Worm (Caenorhabditis elegans) whole organism, L4 larva: ENCODE measurements around the gene C01F1.5.

Experiments used
- egl-43 ChIP-seq: fragments of 200-800 bp; sonication (Bioruptor generic); IDR thresholded peaks from 2 replicates; pipeline ENCODE4 v1.3.6; 2022; ENCODE audit warnings: missing genetic modification reagents, missing genetic modification characterization, missing compliant biosample characterization
- jun-1 ChIP-seq: fragments of 150-350 bp; optimal IDR thresholded peaks from 2 replicates; lab custom pipeline; 2014; ENCODE audit warnings: missing biosample characterization, missing genetic modification reagents, missing genetic modification characterization
- lsy-2 ChIP-seq, 2 experiments: fragments of 150-350 bp in 1 of 2; sonication (generic microtip) in 1 of 2; optimal IDR thresholded peaks; 2 replicates each; lab custom pipeline; 2014 to 2017; ENCODE audit warnings: missing biosample characterization in 2 of 2, missing genetic modification characterization in 2 of 2

DNA sequence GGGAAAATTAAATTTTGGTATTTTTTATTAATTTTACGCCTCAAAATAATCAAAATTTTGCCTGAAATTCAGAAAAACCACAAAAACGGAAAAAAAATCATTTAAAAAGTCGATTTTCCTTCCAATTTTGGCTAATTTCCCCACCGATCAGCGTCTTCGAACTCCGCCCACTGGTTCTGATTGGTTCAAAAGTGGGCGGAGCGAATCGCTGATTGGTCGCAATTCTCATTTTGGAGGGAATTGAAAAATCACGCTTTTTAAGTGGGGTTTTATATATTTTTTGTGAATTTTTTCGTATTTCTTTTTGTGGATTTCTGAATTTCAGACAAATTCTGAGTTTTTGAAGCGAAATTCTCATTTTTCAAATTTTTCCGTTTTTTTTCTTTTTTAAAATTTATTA, 5.3 kb upstream of the C01F1.5 start:
- TF ChIP-seq egl-43 (GFP tag; lab: Robert Waterston, UW) = no peak
- TF ChIP-seq lsy-2 (tag; optimal IDR thresholded peaks at IDR 0.05; lab: Kevin White, UChicago) = no peak
- TF ChIP-seq jun-1 (tag; lab: Kevin White, UChicago) = no peak
